Fruit fly (Drosophila melanogaster) whole organism, adult: ENCODE data around the gene Pfdn1.
A peak's percentile ranks its signal among the peaks of the same experiment; 100 is the strongest.

Source experiments
- CG11617 ChIP-seq: fragments of 200-800 bp; sonication (Bioruptor generic); optimal IDR thresholded peaks from 2 replicates; lab custom pipeline; 2017; ENCODE audit warnings: mild to moderate bottlenecking, missing biosample characterization, missing genetic modification reagents, missing genetic modification characterization
- CG12768 ChIP-seq: fragments of 200-800 bp; sonication (Bioruptor generic); optimal IDR thresholded peaks from 2 replicates; lab custom pipeline; 2017; ENCODE audit warnings: missing biosample characterization, missing genetic modification characterization, mild to moderate bottlenecking, moderate library complexity, missing genetic modification reagents
- CG14711 ChIP-seq: fragments of 200-800 bp; sonication (Bioruptor generic); optimal IDR thresholded peaks from 2 replicates; lab custom pipeline; 2018; ENCODE audit warnings: missing biosample characterization, mild to moderate bottlenecking, missing genetic modification characterization, moderate library complexity
- CG1620 ChIP-seq: fragments of 200-800 bp; sonication (Bioruptor generic); optimal IDR thresholded peaks from 2 replicates; lab custom pipeline; 2016; ENCODE audit warnings: missing biosample characterization, missing genetic modification characterization
- CG33017 ChIP-seq: fragments of 200-800 bp; sonication (Bioruptor generic); optimal IDR thresholded peaks from 2 replicates; lab custom pipeline; 2018; ENCODE audit warnings: missing biosample characterization, mild to moderate bottlenecking, missing genetic modification characterization, moderate library complexity
- CG5204 ChIP-seq: fragments of 200-800 bp; sonication (Bioruptor generic); optimal IDR thresholded peaks from 2 replicates; lab custom pipeline; 2016; ENCODE audit warnings: missing biosample characterization, missing genetic modification characterization
- CG7045 ChIP-seq: fragments of 200-800 bp; sonication (Bioruptor generic); optimal IDR thresholded peaks from 2 replicates; lab custom pipeline; 2017; ENCODE audit warnings: missing biosample characterization, mild to moderate bottlenecking, missing genetic modification characterization
- CG7101 ChIP-seq: fragments of 200-800 bp; sonication (Bioruptor generic); optimal IDR thresholded peaks from 2 replicates; lab custom pipeline; 2018; ENCODE audit warnings: missing biosample characterization, mild to moderate bottlenecking, missing genetic modification characterization, moderate library complexity
- Clk ChIP-seq: fragments of 200-800 bp; sonication (Bioruptor generic); optimal IDR thresholded peaks from 2 replicates; lab custom pipeline; 2017; ENCODE audit warnings: missing biosample characterization, missing genetic modification characterization
- Crg-1 ChIP-seq: fragments of 200-800 bp; sonication (Bioruptor generic); optimal IDR thresholded peaks from 2 replicates; lab custom pipeline; 2016; ENCODE audit warnings: missing biosample characterization, missing genetic modification characterization
- Hr96 ChIP-seq: fragments of 200-800 bp; sonication (Bioruptor generic); optimal IDR thresholded peaks from 2 replicates; lab custom pipeline; 2016; ENCODE audit warnings: missing biosample characterization, missing genetic modification characterization
- Mnt ChIP-seq: fragments of 200-800 bp; sonication (Bioruptor generic); optimal IDR thresholded peaks from 2 replicates; lab custom pipeline; 2016; ENCODE audit warnings: missing biosample characterization, mild to moderate bottlenecking, missing genetic modification characterization
- bab1 ChIP-seq: fragments of 200-800 bp; sonication (Bioruptor generic); optimal IDR thresholded peaks from 3 replicates; lab custom pipeline; 2019; ENCODE audit warnings: missing biosample characterization, mild to moderate bottlenecking, missing genetic modification characterization, moderate library complexity
- cic ChIP-seq: fragments of 200-800 bp; sonication (Bioruptor generic); optimal IDR thresholded peaks from 2 replicates; lab custom pipeline; 2017; ENCODE audit warnings: missing biosample characterization, mild to moderate bottlenecking, missing genetic modification characterization, moderate library complexity
- cnc ChIP-seq, 2 experiments: fragments of >200 bp; optimal IDR thresholded peaks; 2 replicates each; lab custom pipeline; 2017
- kay ChIP-seq: fragments of 200-800 bp; sonication (Bioruptor generic); peaks from one replicate; lab custom pipeline; 2016; ENCODE audit warnings: missing biosample characterization, missing genetic modification characterization, borderline replicate concordance
- ovo ChIP-seq: fragments of 200-800 bp; sonication (Bioruptor generic); optimal IDR thresholded peaks from 2 replicates; lab custom pipeline; 2016; ENCODE audit warnings: missing biosample characterization, missing genetic modification characterization
- pad ChIP-seq: fragments of 200-800 bp; sonication (Bioruptor generic); optimal IDR thresholded peaks from 3 replicates; lab custom pipeline; 2017; ENCODE audit warnings: missing biosample characterization, missing genetic modification characterization, mild to moderate bottlenecking, moderate library complexity, missing genetic modification reagents
- tj ChIP-seq: fragments of 200-800 bp; sonication (Bioruptor generic); optimal IDR thresholded peaks from 3 replicates; lab custom pipeline; 2017; ENCODE audit warnings: missing biosample characterization, mild to moderate bottlenecking, missing genetic modification characterization, moderate library complexity
- toe ChIP-seq: fragments of 200-800 bp; sonication (Bioruptor generic); optimal IDR thresholded peaks from 2 replicates; lab custom pipeline; 2016; ENCODE audit warnings: missing biosample characterization, missing genetic modification characterization

Pfdn1 gene

DNA sequence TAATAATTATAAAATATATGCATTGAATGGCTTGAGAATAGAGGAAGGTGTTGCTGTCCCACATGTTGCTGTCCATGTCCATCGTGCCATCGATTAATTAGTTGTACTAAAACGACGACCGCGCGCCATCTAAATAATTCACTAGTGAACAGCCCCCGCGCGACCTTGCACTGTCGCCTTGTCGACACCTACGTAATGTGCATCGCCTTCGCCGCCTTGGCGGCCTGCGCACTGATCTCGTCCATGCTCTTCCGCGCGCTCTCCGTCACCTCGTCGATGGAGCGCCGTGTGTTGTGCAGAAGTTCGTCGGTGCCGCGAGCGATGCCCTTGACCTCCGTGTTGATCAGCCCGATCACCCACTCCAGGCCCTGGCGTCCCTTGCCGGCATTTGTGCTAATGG is 22.0 kb upstream of the Pfdn1 start:
- TF ChIP-seq cnc (optimal IDR thresholded peaks at IDR 0.05; lab: Kevin White, UChicago): no peak
- TF ChIP-seq CG5204 (GFP tag; lab: Kevin White, UChicago): no peak
- no peak for TF ChIP-seq Crg-1
- no peak for TF ChIP-seq pad (GFP tag; lab: Kevin White, UChicago)
- no peak for TF ChIP-seq toe (GFP tag; lab: Kevin White, UChicago)
- no peak for TF ChIP-seq bab1 (GFP tag; lab: Kevin White, UChicago)
- no peak for TF ChIP-seq cic (GFP tag; lab: Kevin White, UChicago)
- TF ChIP-seq CG1620 (GFP tag; lab: Kevin White, UChicago): no peak
- no peak for TF ChIP-seq tj (GFP tag; lab: Kevin White, UChicago)
- TF ChIP-seq Hr96 (GFP tag; lab: Kevin White, UChicago): no peak
- no peak for TF ChIP-seq ovo (GFP tag; lab: Kevin White, UChicago)
- no peak for TF ChIP-seq Mnt (GFP tag; lab: Kevin White, UChicago)
- no peak for TF ChIP-seq kay (GFP tag; lab: Kevin White, UChicago)
- no peak for TF ChIP-seq CG7045 (GFP tag; lab: Kevin White, UChicago)
- no peak for TF ChIP-seq CG33017 (tag; lab: Kevin White, UChicago)
- no peak for TF ChIP-seq CG11617
- TF ChIP-seq Clk (GFP tag; lab: Kevin White, UChicago): no peak
- no peak for TF ChIP-seq CG7101 (tag; lab: Kevin White, UChicago)
- no peak for TF ChIP-seq CG14711 (tag; lab: Kevin White, UChicago)

dm6 chr2L:6047528-6048160 is 21.2 kb upstream of the Pfdn1 start, which contains the start of gene IPIP:
Gene IPIP (plus strand): TSS chr2L:6048002.
- peak; percentile 91 for TF ChIP-seq Mnt (GFP tag; lab: Kevin White, UChicago)
- peak; percentile 32 for TF ChIP-seq CG12768 (GFP tag; lab: Kevin White, UChicago)
- no peak for TF ChIP-seq Clk (GFP tag; lab: Kevin White, UChicago)
- TF ChIP-seq kay (GFP tag; lab: Kevin White, UChicago): no peak
- TF ChIP-seq tj (GFP tag; lab: Kevin White, UChicago): peak; percentile 25
- peak; percentile 20 for TF ChIP-seq CG14711 (tag; lab: Kevin White, UChicago)
- no peak for TF ChIP-seq cnc (optimal IDR thresholded peaks at IDR 0.05; lab: Kevin White, UChicago)
- TF ChIP-seq Hr96 (GFP tag; lab: Kevin White, UChicago): peak; percentile 3
- TF ChIP-seq toe (GFP tag; lab: Kevin White, UChicago): no peak
- peak; percentile 43 for TF ChIP-seq ovo (GFP tag; lab: Kevin White, UChicago)
- TF ChIP-seq bab1 (GFP tag; lab: Kevin White, UChicago): peak; percentile 72
- TF ChIP-seq CG7101 (tag; lab: Kevin White, UChicago): peak; percentile 54
- TF ChIP-seq CG33017 (tag; lab: Kevin White, UChicago): no peak
- peak; percentile 35 for TF ChIP-seq CG11617
- no peak for TF ChIP-seq CG7045 (GFP tag; lab: Kevin White, UChicago)
- TF ChIP-seq CG5204 (GFP tag; lab: Kevin White, UChicago): no peak
- peak; percentile 2 for TF ChIP-seq cic (GFP tag; lab: Kevin White, UChicago)
- no peak for TF ChIP-seq Crg-1
- TF ChIP-seq pad (GFP tag; lab: Kevin White, UChicago): peak; percentile 44
- TF ChIP-seq CG1620 (GFP tag; lab: Kevin White, UChicago): peak; percentile 17

DNA sequence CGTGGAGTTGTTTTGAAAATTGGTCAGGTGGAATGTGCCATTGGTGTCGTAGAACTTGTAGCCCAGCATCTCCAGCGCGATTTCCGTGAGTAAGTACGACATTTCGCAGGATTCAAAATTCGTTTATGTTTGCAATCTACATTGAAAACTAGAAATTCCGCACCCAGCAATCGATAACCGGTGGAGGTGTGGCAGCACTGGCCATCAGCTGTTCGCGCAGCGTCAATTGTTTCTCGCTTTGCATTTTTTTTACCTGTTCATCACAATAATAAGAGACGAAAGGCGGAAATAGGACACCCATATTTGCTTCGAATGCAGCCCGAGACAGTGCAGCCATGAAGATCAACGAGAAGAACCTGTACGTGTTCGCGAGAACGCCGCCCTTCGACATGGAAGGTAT is 20.3 kb upstream of the Pfdn1 start, which contains the start of the genes CG34179 and slmo:
Gene CG34179, minus strand, starts transcription at position 165 of the 400 bp plus-strand sequence.
Gene slmo, minus strand, starts transcription at position 165 of the 400 bp plus-strand sequence.
- no peak for TF ChIP-seq toe (GFP tag; lab: Kevin White, UChicago)
- TF ChIP-seq CG1620 (GFP tag; lab: Kevin White, UChicago): no peak
- no peak for TF ChIP-seq CG12768 (GFP tag; lab: Kevin White, UChicago)
- TF ChIP-seq tj (GFP tag; lab: Kevin White, UChicago): peak; percentile 84
- no peak for TF ChIP-seq cic (GFP tag; lab: Kevin White, UChicago)

- TF ChIP-seq tj (GFP tag; lab: Kevin White, UChicago): no peak
- no peak for TF ChIP-seq pad (GFP tag; lab: Kevin White, UChicago)
- TF ChIP-seq bab1 (GFP tag; lab: Kevin White, UChicago): peak; percentile 24
- no peak for TF ChIP-seq CG7045 (GFP tag; lab: Kevin White, UChicago)
- no peak for TF ChIP-seq Hr96 (GFP tag; lab: Kevin White, UChicago)
- TF ChIP-seq CG1620 (GFP tag; lab: Kevin White, UChicago): no peak
These were observed 18.3 kb upstream of the Pfdn1 start, which contains the start of gene CG9135 for dm6 chr2L:6050575-6050974. Gene CG9135 (plus strand): TSS chr2L:6050800.

DNA sequence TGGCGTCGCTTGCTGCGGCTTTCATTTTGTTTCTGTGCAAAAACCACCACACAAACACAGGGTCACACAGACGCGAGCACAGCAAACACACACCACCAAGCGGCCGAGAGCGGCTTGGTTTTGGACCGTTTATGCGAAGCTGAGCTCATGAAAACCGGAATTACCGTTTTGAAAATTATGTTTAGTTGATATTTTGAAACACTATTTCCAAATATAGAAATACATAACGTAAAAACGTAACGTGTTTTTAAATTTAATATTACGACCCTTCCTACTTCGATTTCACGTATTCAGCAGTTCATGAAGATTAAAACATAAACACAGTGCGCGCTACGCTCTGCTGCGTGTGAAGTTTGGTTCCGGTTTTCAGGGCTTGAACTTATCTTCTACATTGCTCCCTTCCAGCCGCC is 17.7 kb upstream of the Pfdn1 start:
- peak; percentile 90 for TF ChIP-seq toe (GFP tag; lab: Kevin White, UChicago)
- TF ChIP-seq CG7101 (tag; lab: Kevin White, UChicago): peak; percentile 94
- TF ChIP-seq CG7045 (GFP tag; lab: Kevin White, UChicago): peak; percentile 94
- TF ChIP-seq Mnt (GFP tag; lab: Kevin White, UChicago): peak; percentile 66
- peak; percentile 95 for TF ChIP-seq bab1 (GFP tag; lab: Kevin White, UChicago)
- TF ChIP-seq ovo (GFP tag; lab: Kevin White, UChicago): peak; percentile 3
- peak; percentile 34 for TF ChIP-seq Crg-1
- peak; percentile 71 for TF ChIP-seq tj (GFP tag; lab: Kevin White, UChicago)
- TF ChIP-seq Hr96 (GFP tag; lab: Kevin White, UChicago): peak; percentile 95
- peak; percentile 94 for TF ChIP-seq CG11617
- TF ChIP-seq CG5204 (GFP tag; lab: Kevin White, UChicago): no peak
- peak; percentile 90 for TF ChIP-seq CG12768 (GFP tag; lab: Kevin White, UChicago)
- TF ChIP-seq CG33017 (tag; lab: Kevin White, UChicago): peak; percentile 96
- TF ChIP-seq cnc (optimal IDR thresholded peaks at IDR 0.05; lab: Kevin White, UChicago): no peak
- TF ChIP-seq Clk (GFP tag; lab: Kevin White, UChicago): peak; percentile 47
- peak; percentile 60 for TF ChIP-seq cic (GFP tag; lab: Kevin White, UChicago)
- peak; percentile 88 for TF ChIP-seq CG14711 (tag; lab: Kevin White, UChicago)
- TF ChIP-seq pad (GFP tag; lab: Kevin White, UChicago): peak; percentile 59
- peak; percentile 57 for TF ChIP-seq CG1620 (GFP tag; lab: Kevin White, UChicago)
- no peak for TF ChIP-seq kay (GFP tag; lab: Kevin White, UChicago)
